Fruit fly (Drosophila melanogaster) whole organism, embryonic: ENCODE measurements around the gene Ku80.
A peak's percentile ranks its signal among the peaks of the same experiment; 100 is the strongest.

Experiments
- Antp ChIP-seq: fragments of 200-800 bp; sonication (Bioruptor generic); optimal IDR thresholded peaks from 3 replicates; lab custom pipeline; 2016; ENCODE audit warnings: missing biosample characterization, missing genetic modification characterization
- B-H1 ChIP-seq: fragments of 200-800 bp; sonication (Bioruptor generic); IDR thresholded peaks from 3 replicates; pipeline ENCODE4 v1.3.6; 2022; ENCODE audit warnings: missing biosample characterization, missing genetic modification characterization
- CG10274 ChIP-seq: fragments of 200-800 bp; sonication (Bioruptor generic); optimal IDR thresholded peaks from 3 replicates; lab custom pipeline; 2017; ENCODE audit warnings: missing biosample characterization, mild to moderate bottlenecking, missing genetic modification characterization
- CG11398 ChIP-seq: fragments of 200-800 bp; sonication (Bioruptor generic); optimal IDR thresholded peaks from 2 replicates; lab custom pipeline; 2016; ENCODE audit warnings: missing biosample characterization, missing genetic modification characterization
- CG11695 ChIP-seq: fragments of 200-800 bp; sonication (Bioruptor generic); IDR thresholded peaks from 3 replicates; pipeline ENCODE4 v1.3.6; 2022; ENCODE audit warnings: missing biosample characterization, missing genetic modification characterization
- CG12744 ChIP-seq: fragments of 200-800 bp; sonication (Bioruptor generic); optimal IDR thresholded peaks from 2 replicates; lab custom pipeline; 2016; ENCODE audit warnings: missing biosample characterization, missing genetic modification characterization
- CG12769 ChIP-seq: fragments of 200-800 bp; sonication (Bioruptor generic); optimal IDR thresholded peaks from 2 replicates; lab custom pipeline; 2019; ENCODE audit warnings: missing biosample characterization, mild to moderate bottlenecking, missing genetic modification characterization, moderate library complexity
- CG13123 ChIP-seq: fragments of 200-800 bp; sonication (Bioruptor generic); optimal IDR thresholded peaks from 2 replicates; lab custom pipeline; 2016; ENCODE audit warnings: missing biosample characterization, missing genetic modification characterization
- CG13296 ChIP-seq: fragments of 200-800 bp; sonication (Bioruptor generic); optimal IDR thresholded peaks from 3 replicates; lab custom pipeline; 2018; ENCODE audit warnings: missing biosample characterization, mild to moderate bottlenecking, missing genetic modification characterization
- CG17186 ChIP-seq: fragments of 200-800 bp; sonication (Bioruptor generic); optimal IDR thresholded peaks from 3 replicates; lab custom pipeline; 2017; ENCODE audit warnings: missing biosample characterization, missing genetic modification reagents, missing genetic modification characterization
- CG17361 ChIP-seq: fragments of 200-800 bp; sonication (Bioruptor generic); IDR thresholded peaks from 3 replicates; pipeline ENCODE4 v1.3.6; 2022; ENCODE audit warnings: missing biosample characterization, missing genetic modification characterization
- CG18599 ChIP-seq: fragments of 200-800 bp; sonication (Bioruptor generic); optimal IDR thresholded peaks from 3 replicates; lab custom pipeline; 2017; ENCODE audit warnings: missing biosample characterization, missing genetic modification characterization, mild to moderate bottlenecking, moderate library complexity, missing genetic modification reagents
- CG2116 ChIP-seq: fragments of 200-800 bp; sonication (Bioruptor generic); optimal IDR thresholded peaks from 3 replicates; lab custom pipeline; 2018; ENCODE audit warnings: missing biosample characterization, mild to moderate bottlenecking, missing genetic modification characterization
- CG30431 ChIP-seq: fragments of 200-800 bp; sonication (Bioruptor generic); optimal IDR thresholded peaks from 2 replicates; lab custom pipeline; 2017; ENCODE audit warnings: missing biosample characterization, missing genetic modification characterization
- CG32767 ChIP-seq: fragments of 200-800 bp; sonication (Bioruptor generic); IDR thresholded peaks from 2 replicates; pipeline ENCODE4 v1.3.6; 2022; ENCODE audit warnings: missing biosample characterization, missing genetic modification characterization
- CG34422 ChIP-seq: fragments of 200-800 bp; sonication (Bioruptor generic); IDR thresholded peaks from 3 replicates; pipeline ENCODE4 v1.3.6; 2022; ENCODE audit warnings: missing biosample characterization, missing genetic modification characterization
- CG3838 ChIP-seq: fragments of 200-800 bp; sonication (Bioruptor generic); optimal IDR thresholded peaks from 3 replicates; lab custom pipeline; 2016; ENCODE audit warnings: missing biosample characterization, missing genetic modification characterization
- CG3995 ChIP-seq: fragments of 200-800 bp; sonication (Bioruptor generic); optimal IDR thresholded peaks from 3 replicates; lab custom pipeline; 2016; ENCODE audit warnings: missing biosample characterization, missing genetic modification characterization
- CG4282 ChIP-seq: fragments of 200-800 bp; sonication (Bioruptor generic); optimal IDR thresholded peaks from 2 replicates; lab custom pipeline; 2016; ENCODE audit warnings: missing biosample characterization, missing genetic modification characterization
- CG4854 ChIP-seq: fragments of 200-800 bp; sonication (Bioruptor generic); optimal IDR thresholded peaks from 2 replicates; lab custom pipeline; 2016; ENCODE audit warnings: missing biosample characterization, missing genetic modification characterization, inconsistent platforms
- CG5245 ChIP-seq: fragments of 200-800 bp; sonication (Bioruptor generic); optimal IDR thresholded peaks from 3 replicates; lab custom pipeline; 2016; ENCODE audit warnings: missing biosample characterization, missing genetic modification characterization
- CG6175 ChIP-seq: fragments of 200-800 bp; sonication (Bioruptor generic); IDR thresholded peaks from 3 replicates; pipeline ENCODE4 v1.3.6; 2022; ENCODE audit warnings: missing biosample characterization, missing genetic modification characterization
- CG6854 ChIP-seq: fragments of 200-800 bp; sonication (Bioruptor generic); optimal IDR thresholded peaks from 3 replicates; lab custom pipeline; 2017; ENCODE audit warnings: missing biosample characterization, mild to moderate bottlenecking, missing genetic modification characterization
- CG7357 ChIP-seq: fragments of 200-800 bp; sonication (Bioruptor generic); IDR thresholded peaks from 3 replicates; pipeline ENCODE4 v1.3.6; 2022; ENCODE audit warnings: missing biosample characterization, missing genetic modification characterization
- CG8478 ChIP-seq: fragments of >200 bp; optimal IDR thresholded peaks from 2 replicates; lab custom pipeline; 2018
- CG9609 ChIP-seq: fragments of 200-800 bp; sonication (Bioruptor generic); optimal IDR thresholded peaks from 3 replicates; lab custom pipeline; 2016; ENCODE audit warnings: missing biosample characterization, missing genetic modification characterization
- CG9797 ChIP-seq: fragments of 200-800 bp; sonication (Bioruptor generic); optimal IDR thresholded peaks from 3 replicates; lab custom pipeline; 2018; ENCODE audit warnings: missing biosample characterization, mild to moderate bottlenecking, missing genetic modification characterization
- CrebB ChIP-seq: fragments of 200-800 bp; sonication (Bioruptor generic); optimal IDR thresholded peaks from 3 replicates; lab custom pipeline; 2018; ENCODE audit warnings: missing biosample characterization, mild to moderate bottlenecking, missing genetic modification characterization
- D19B ChIP-seq: fragments of 200-800 bp; sonication (Bioruptor generic); optimal IDR thresholded peaks from 2 replicates; lab custom pipeline; 2017; ENCODE audit warnings: missing biosample characterization, mild to moderate bottlenecking, missing genetic modification characterization
- Pdp1 ChIP-seq, 2 experiments: fragments of 200-800 bp; sonication (Bioruptor generic); optimal IDR thresholded peaks; 3 replicates each; lab custom pipeline; 2016; ENCODE audit warnings: missing biosample characterization in 2 of 2, missing genetic modification characterization in 2 of 2, mild to moderate bottlenecking in 1 of 2, moderate library complexity in 1 of 2
- Rx ChIP-seq: fragments of 200-800 bp; sonication (Bioruptor generic); IDR thresholded peaks from 2 replicates; pipeline ENCODE4 v1.3.6; 2022; ENCODE audit warnings: missing biosample characterization, missing genetic modification characterization
- Taf1 ChIP-seq: fragments of 200-800 bp; sonication (Bioruptor generic); IDR thresholded peaks from 2 replicates; pipeline ENCODE4 v1.3.6; 2022; ENCODE audit warnings: missing biosample characterization, missing genetic modification characterization
- Vsx1 ChIP-seq: fragments of 200-800 bp; sonication (Bioruptor generic); optimal IDR thresholded peaks from 2 replicates; lab custom pipeline; 2017; ENCODE audit warnings: missing biosample characterization, mild to moderate bottlenecking, missing genetic modification characterization, missing genetic modification reagents
- amos ChIP-seq: fragments of 200-800 bp; sonication (Bioruptor generic); IDR thresholded peaks from 2 replicates; pipeline ENCODE4 v1.3.6; 2022; ENCODE audit warnings: missing biosample characterization, missing genetic modification characterization; ENCODE audit not compliant: partially characterized antibody
- ash1 ChIP-seq: fragments of 200-800 bp; sonication (Bioruptor generic); optimal IDR thresholded peaks from 2 replicates; lab custom pipeline; 2018; ENCODE audit warnings: missing biosample characterization, mild to moderate bottlenecking, missing genetic modification characterization
- chm ChIP-seq: fragments of 200-800 bp; sonication (Bioruptor generic); IDR thresholded peaks from 2 replicates; pipeline ENCODE4 v1.3.6; 2022; ENCODE audit warnings: missing biosample characterization, missing genetic modification characterization
- ci ChIP-seq: fragments of 200-800 bp; sonication (Bioruptor generic); IDR thresholded peaks from 3 replicates; pipeline ENCODE4 v1.3.6; 2022; ENCODE audit warnings: missing biosample characterization, missing genetic modification characterization
- corto ChIP-seq: fragments of 200-800 bp; sonication (Bioruptor generic); optimal IDR thresholded peaks from 2 replicates; lab custom pipeline; 2016; ENCODE audit warnings: missing biosample characterization, mild to moderate bottlenecking, missing genetic modification characterization, moderate library complexity
- dati ChIP-seq: fragments of 200-800 bp; sonication (Bioruptor generic); IDR thresholded peaks from 2 replicates; pipeline ENCODE4 v1.3.6; 2022; ENCODE audit warnings: missing biosample characterization, missing genetic modification characterization
- dm ChIP-seq: fragments of 200-800 bp; sonication (Bioruptor generic); optimal IDR thresholded peaks from 3 replicates; lab custom pipeline; 2016; ENCODE audit warnings: missing biosample characterization, missing genetic modification characterization
- gro ChIP-seq: fragments of 200-800 bp; sonication (Bioruptor generic); optimal IDR thresholded peaks from 2 replicates; lab custom pipeline; 2016; ENCODE audit warnings: missing biosample characterization, missing genetic modification characterization
- lbe ChIP-seq: fragments of 200-800 bp; sonication (Bioruptor generic); optimal IDR thresholded peaks from 2 replicates; lab custom pipeline; 2016; ENCODE audit warnings: missing biosample characterization, mild to moderate bottlenecking, missing genetic modification characterization
- lilli ChIP-seq: fragments of 200-800 bp; sonication (Bioruptor generic); optimal IDR thresholded peaks from 3 replicates; lab custom pipeline; 2016; ENCODE audit warnings: missing biosample characterization, missing genetic modification characterization
- org-1 ChIP-seq: fragments of 200-800 bp; sonication (Bioruptor generic); optimal IDR thresholded peaks from 2 replicates; lab custom pipeline; 2017; ENCODE audit warnings: missing biosample characterization, missing genetic modification characterization
- pb ChIP-seq: fragments of 200-800 bp; sonication (Bioruptor generic); optimal IDR thresholded peaks from 3 replicates; lab custom pipeline; 2016; ENCODE audit warnings: missing biosample characterization, missing genetic modification characterization
- salm ChIP-seq: fragments of 200-800 bp; sonication (Bioruptor generic); optimal IDR thresholded peaks from 2 replicates; lab custom pipeline; 2018; ENCODE audit warnings: missing biosample characterization, mild to moderate bottlenecking, missing genetic modification characterization
- sens ChIP-seq: fragments of 200-800 bp; sonication (Bioruptor generic); peaks from one replicate; lab custom pipeline; 2016; ENCODE audit warnings: missing biosample characterization, missing genetic modification characterization
- slp2 ChIP-seq: fragments of 200-800 bp; sonication (Bioruptor generic); optimal IDR thresholded peaks from 2 replicates; lab custom pipeline; 2016; ENCODE audit warnings: missing biosample characterization, missing genetic modification characterization
- tap ChIP-seq: fragments of 200-800 bp; optimal IDR thresholded peaks from 3 replicates; lab custom pipeline; 2019; ENCODE audit warnings: missing biosample characterization, mild to moderate bottlenecking, missing genetic modification characterization, moderate library complexity
- unc-4 ChIP-seq: fragments of 200-800 bp; sonication (Bioruptor generic); IDR thresholded peaks from 2 replicates; pipeline ENCODE4 v1.3.6; 2022; ENCODE audit warnings: missing biosample characterization, missing genetic modification characterization; ENCODE audit not compliant: partially characterized antibody
- usp ChIP-seq: fragments of >200 bp; optimal IDR thresholded peaks from 2 replicates; lab custom pipeline; 2017; ENCODE audit warnings: missing biosample characterization, missing genetic modification characterization

The Ku80 gene

DNA sequence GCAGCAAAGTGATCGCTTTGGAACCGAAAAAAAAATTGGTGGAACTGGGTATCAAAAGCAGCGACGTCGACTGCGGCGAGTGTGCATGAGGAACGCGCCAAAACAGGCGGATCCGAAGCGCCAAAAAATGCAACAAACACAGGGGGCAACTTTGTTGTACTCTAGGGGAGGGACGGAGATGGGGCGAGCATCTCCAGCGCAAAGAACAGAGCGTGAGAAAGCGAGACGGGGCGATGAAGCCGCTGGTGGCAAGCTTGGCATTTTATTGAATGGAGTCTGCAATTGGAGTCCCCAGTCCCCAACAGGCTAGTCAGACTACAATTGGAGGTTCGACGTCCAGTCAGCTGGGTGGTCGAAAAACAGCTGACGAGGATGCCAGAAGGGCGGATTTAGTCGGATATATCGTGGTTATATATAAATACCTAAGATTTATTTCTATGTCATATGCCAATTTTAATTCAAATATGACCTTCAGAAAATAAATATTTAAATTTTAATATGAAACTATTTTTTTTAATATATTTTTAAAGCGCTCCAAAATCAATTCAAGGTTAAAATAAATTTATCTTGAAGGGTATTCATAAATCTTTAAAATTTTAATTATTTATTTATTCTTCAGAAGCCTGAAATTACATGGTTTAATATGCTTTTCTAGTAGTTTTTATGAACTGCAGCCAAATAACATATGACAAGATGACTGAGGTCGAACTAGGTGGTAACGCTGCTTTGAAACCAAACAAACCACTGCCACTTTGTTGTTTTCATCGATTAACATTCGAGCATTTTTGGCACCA, 24.2 kb downstream of the Ku80 start (continued):
- no peak for TF ChIP-seq CG12744 (GFP tag; lab: Kevin White, UChicago)
- peak; percentile 80 for TF ChIP-seq salm (tag; lab: Kevin White, UChicago)
- TF ChIP-seq Vsx1 (GFP tag; lab: Kevin White, UChicago): peak; percentile 79
- peak; percentile 66 for TF ChIP-seq CG2116 (GFP tag; lab: Kevin White, UChicago)
- 0 out of 2 replicates have a peak, but pooled peaks have one; percentile 25 for TF ChIP-seq dati (GFP tag; lab: Robert Waterston, UW)
- TF ChIP-seq CG17361: peak; percentile 99
- peak; percentile 77 for TF ChIP-seq CG13123 (GFP tag; lab: Kevin White, UChicago)
- TF ChIP-seq Antp (GFP tag; lab: Kevin White, UChicago): peak; percentile 34
- peak; percentile 25 to 44 for TF ChIP-seq Pdp1 (GFP tag; optimal IDR thresholded peaks at IDR 0.05; lab: Kevin White, UChicago)
- no peak for TF ChIP-seq CG9609
- TF ChIP-seq CG5245 (GFP tag; lab: Kevin White, UChicago): peak; percentile 74
- no peak for TF ChIP-seq CG8478 (lab: Kevin White, UChicago)
- peak; percentile 79 for TF ChIP-seq CG32767 (GFP tag; lab: Robert Waterston, UW)
- peak; percentile 87 for TF ChIP-seq tap (tag; lab: Kevin White, UChicago)
- peak; percentile 81 for TF ChIP-seq CG6854 (GFP tag; lab: Kevin White, UChicago)
- peak; percentile 71 for TF ChIP-seq ci
- TF ChIP-seq CG11398 (GFP tag; lab: Kevin White, UChicago): peak; percentile 6
- peak; percentile 41; the same call in 1 of the 2 replicates for TF ChIP-seq Taf1
- TF ChIP-seq CrebB: peak; percentile 42
- TF ChIP-seq CG13296 (GFP tag; lab: Kevin White, UChicago): peak; percentile 92
- peak; percentile 72 for TF ChIP-seq CG10274 (GFP tag; lab: Kevin White, UChicago)
- no peak for TF ChIP-seq amos (GFP tag; lab: Robert Waterston, UW)
- TF ChIP-seq usp (GFP tag; lab: Kevin White, UChicago): no peak
- TF ChIP-seq CG17186: no peak
- peak; percentile 68; the same call in 2 of the 3 replicates for TF ChIP-seq CG34422 (GFP tag; lab: Robert Waterston, UW)
- peak; percentile 5 for TF ChIP-seq slp2 (GFP tag; lab: Kevin White, UChicago)
- TF ChIP-seq lbe: peak; percentile 45
- no peak for TF ChIP-seq dm (GFP tag; lab: Kevin White, UChicago)
- TF ChIP-seq ash1 (GFP tag; lab: Kevin White, UChicago): no peak
- TF ChIP-seq CG4854 (GFP tag; lab: Kevin White, UChicago): no peak
- TF ChIP-seq unc-4 (GFP tag; lab: Robert Waterston, UW): no peak
- TF ChIP-seq CG6175 (GFP tag; lab: Robert Waterston, UW): no peak; the same call in 2 of the 3 replicates
- peak; percentile 90 for TF ChIP-seq sens
- TF ChIP-seq corto (GFP tag; lab: Kevin White, UChicago): no peak
- TF ChIP-seq B-H1 (GFP tag; lab: Robert Waterston, UW): peak; percentile 55
- peak; percentile 50 for TF ChIP-seq CG12769 (tag; lab: Kevin White, UChicago)
- TF ChIP-seq org-1 (GFP tag; lab: Kevin White, UChicago): peak; percentile 87
- TF ChIP-seq CG4282 (GFP tag; lab: Kevin White, UChicago): no peak
- peak; percentile 54 for TF ChIP-seq Rx (GFP tag; lab: Robert Waterston, UW)
- peak; percentile 84 for TF ChIP-seq CG30431
- TF ChIP-seq chm (GFP tag; lab: Robert Waterston, UW): no peak
- TF ChIP-seq pb (GFP tag; lab: Kevin White, UChicago): no peak
- peak; percentile 89 for TF ChIP-seq CG11695 (GFP tag; lab: Robert Waterston, UW)
- TF ChIP-seq CG18599 (GFP tag; lab: Kevin White, UChicago): no peak
- peak; percentile 84 for TF ChIP-seq D19B (GFP tag; lab: Kevin White, UChicago)
- TF ChIP-seq CG9797: peak; percentile 16
- TF ChIP-seq lilli (GFP tag; lab: Kevin White, UChicago): peak; percentile 58
- TF ChIP-seq CG3995 (GFP tag; lab: Kevin White, UChicago): no peak
- peak; percentile 33 for TF ChIP-seq CG3838
- TF ChIP-seq gro (GFP tag; lab: Kevin White, UChicago): no peak
- TF ChIP-seq CG7357 (GFP tag; lab: Robert Waterston, UW): peak; percentile 67
